Worm (Caenorhabditis elegans): Measurements from ENCODE around the gene T26E4.9.

DNA sequence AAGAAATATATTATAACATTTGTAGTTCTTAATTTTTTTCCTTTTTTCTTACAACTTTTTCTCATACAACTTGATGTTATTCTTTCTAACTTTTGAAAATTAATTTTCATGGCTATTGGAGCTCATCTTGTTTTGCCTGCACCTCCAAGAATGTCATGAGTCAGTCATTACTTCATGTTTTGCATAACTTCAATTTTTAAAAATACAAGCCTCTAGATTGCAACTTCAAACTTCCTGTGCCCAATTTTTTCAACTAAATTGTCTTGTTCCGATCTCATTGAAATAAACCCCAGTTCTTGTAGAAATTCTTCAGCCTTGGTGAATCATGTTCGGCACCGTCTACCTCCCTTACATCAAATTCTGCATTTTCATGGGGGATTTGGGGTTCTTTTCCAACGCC lies 44.1 kb downstream of the T26E4.9 start, which contains the start of gene str-9:
- no peak for TF ChIP-seq ets-4 (tag; optimal IDR thresholded peaks at IDR 0.05)
- no peak for TF ChIP-seq fkh-10 (GFP tag; optimal IDR thresholded peaks at IDR 0.05)
- TF ChIP-seq K09A11.1 (tag; optimal IDR thresholded peaks at IDR 0.05; ENCODE audit: insufficient read depth) = no peak
- no peak for TF ChIP-seq syd-9 (tag; optimal IDR thresholded peaks at IDR 0.05)
